Fruit fly (Drosophila melanogaster) whole organism, embryonic: ENCODE results near the gene CG33552.

Experiments used
- Asciz ChIP-seq: fragments of 200-800 bp; sonication (Bioruptor generic); optimal IDR thresholded peaks from 2 replicates; lab custom pipeline; 2017; ENCODE audit warnings: missing biosample characterization, mild to moderate bottlenecking, missing genetic modification characterization, missing genetic modification reagents
- Atf-2 ChIP-seq: fragments of 200-800 bp; sonication (Bioruptor generic); optimal IDR thresholded peaks from 2 replicates; lab custom pipeline; 2016; ENCODE audit warnings: missing biosample characterization, missing genetic modification characterization
- Atf3 ChIP-seq: fragments of 200-800 bp; sonication (Bioruptor generic); optimal IDR thresholded peaks from 3 replicates; lab custom pipeline; 2016; ENCODE audit warnings: missing biosample characterization, missing genetic modification characterization
- BtbVII ChIP-seq: fragments of 200-800 bp; sonication (Bioruptor generic); optimal IDR thresholded peaks from 3 replicates; lab custom pipeline; 2017; ENCODE audit warnings: missing biosample characterization, mild to moderate bottlenecking, missing genetic modification characterization
- CG10543 ChIP-seq: fragments of 200-800 bp; sonication (Bioruptor generic); optimal IDR thresholded peaks from 3 replicates; lab custom pipeline; 2017; ENCODE audit warnings: missing biosample characterization, mild to moderate bottlenecking, missing genetic modification characterization, moderate library complexity
- CG13775 ChIP-seq: fragments of 200-800 bp; sonication (Bioruptor generic); optimal IDR thresholded peaks from 3 replicates; lab custom pipeline; 2017; ENCODE audit warnings: missing biosample characterization, mild to moderate bottlenecking, missing genetic modification characterization
- CG2712 ChIP-seq: fragments of 200-800 bp; optimal IDR thresholded peaks from 3 replicates; lab custom pipeline; 2019; ENCODE audit warnings: missing biosample characterization, mild to moderate bottlenecking, missing genetic modification characterization, moderate library complexity
- CG32767 ChIP-seq: fragments of 200-800 bp; sonication (Bioruptor generic); IDR thresholded peaks from 2 replicates; pipeline ENCODE4 v1.3.6; 2022; ENCODE audit warnings: missing biosample characterization, missing genetic modification characterization
- CG34224 ChIP-seq: fragments of 200-800 bp; sonication (Bioruptor generic); IDR thresholded peaks from 3 replicates; pipeline ENCODE4 v1.3.6; 2022; ENCODE audit warnings: missing biosample characterization, missing genetic modification characterization; ENCODE audit not compliant: partially characterized antibody
- CG4282 ChIP-seq: fragments of 200-800 bp; sonication (Bioruptor generic); optimal IDR thresholded peaks from 2 replicates; lab custom pipeline; 2016; ENCODE audit warnings: missing biosample characterization, missing genetic modification characterization
- CG8359 ChIP-seq: fragments of 200-800 bp; sonication (Bioruptor generic); optimal IDR thresholded peaks from 2 replicates; lab custom pipeline; 2017; ENCODE audit warnings: missing biosample characterization, mild to moderate bottlenecking, missing genetic modification characterization, borderline replicate concordance
- Dp ChIP-seq: fragments of 200-800 bp; sonication (Bioruptor generic); optimal IDR thresholded peaks from 2 replicates; lab custom pipeline; 2018; ENCODE audit warnings: missing biosample characterization, mild to moderate bottlenecking, missing genetic modification characterization, moderate library complexity
- ERR ChIP-seq: fragments of 200-800 bp; sonication (Bioruptor generic); optimal IDR thresholded peaks from 2 replicates; lab custom pipeline; 2016; ENCODE audit warnings: missing biosample characterization, missing genetic modification characterization
- Ets65A ChIP-seq: fragments of 200-800 bp; sonication (Bioruptor generic); peaks from one replicate; lab custom pipeline; 2016; ENCODE audit warnings: missing biosample characterization, missing genetic modification characterization
- Ets97D ChIP-seq: fragments of 200-800 bp; sonication (Bioruptor generic); optimal IDR thresholded peaks from 3 replicates; lab custom pipeline; 2016; ENCODE audit warnings: missing biosample characterization, missing genetic modification characterization
- Hey ChIP-seq: fragments of 200-800 bp; sonication (Bioruptor generic); optimal IDR thresholded peaks from 3 replicates; lab custom pipeline; 2018; ENCODE audit warnings: missing biosample characterization, mild to moderate bottlenecking, missing genetic modification characterization
- Hmx ChIP-seq: fragments of 200-800 bp; sonication (Bioruptor generic); optimal IDR thresholded peaks from 2 replicates; lab custom pipeline; 2016; ENCODE audit warnings: missing biosample characterization, missing genetic modification characterization
- MBD-R2 ChIP-seq: fragments of 200-800 bp; sonication (Bioruptor generic); IDR thresholded peaks from 2 replicates; pipeline ENCODE4 v1.3.6; 2022; ENCODE audit warnings: missing biosample characterization, missing genetic modification characterization
- MTF-1 ChIP-seq: fragments of 200-800 bp; sonication (Bioruptor generic); optimal IDR thresholded peaks from 2 replicates; lab custom pipeline; 2018; ENCODE audit warnings: missing biosample characterization, mild to moderate bottlenecking, missing genetic modification characterization, borderline replicate concordance
- Nf-YB ChIP-seq: fragments of 200-800 bp; sonication (Bioruptor generic); optimal IDR thresholded peaks from 3 replicates; lab custom pipeline; 2019; ENCODE audit warnings: missing biosample characterization, mild to moderate bottlenecking, missing genetic modification characterization, moderate library complexity
- Opbp ChIP-seq: fragments of 200-800 bp; sonication (Bioruptor generic); IDR thresholded peaks from 3 replicates; pipeline ENCODE4 v1.3.6; 2022; ENCODE audit warnings: missing biosample characterization, missing genetic modification characterization; ENCODE audit not compliant: partially characterized antibody
- Rfx ChIP-seq: fragments of 200-800 bp; sonication (Bioruptor generic); IDR thresholded peaks from 2 replicates; pipeline ENCODE4 v1.3.6; 2022; ENCODE audit warnings: missing biosample characterization, missing genetic modification characterization
- Spps ChIP-seq: fragments of 200-800 bp; sonication (Bioruptor generic); optimal IDR thresholded peaks from 2 replicates; lab custom pipeline; 2018; ENCODE audit warnings: missing biosample characterization, mild to moderate bottlenecking, missing genetic modification characterization
- Sry-β ChIP-seq: fragments of 200-800 bp; sonication (Bioruptor generic); optimal IDR thresholded peaks from 2 replicates; lab custom pipeline; 2018; ENCODE audit warnings: missing biosample characterization, mild to moderate bottlenecking, missing genetic modification characterization, moderate library complexity
- Ssrp ChIP-seq: fragments of 200-800 bp; sonication (Bioruptor generic); optimal IDR thresholded peaks from 2 replicates; lab custom pipeline; 2018; ENCODE audit warnings: missing biosample characterization, mild to moderate bottlenecking, missing genetic modification characterization, moderate library complexity
- Trl ChIP-seq, 3 experiments: fragments of >200 bp in 2 of 3; fragments of 200-800 bp in 1 of 3; sonication (Bioruptor generic) in 1 of 3; optimal IDR thresholded peaks; 2 replicates in 1 of 3; 3 replicates in 2 of 3; lab custom pipeline; 2016 to 2017; ENCODE audit warnings: missing biosample characterization in 1 of 3, missing genetic modification characterization in 1 of 3
- ash1 ChIP-seq: fragments of 200-800 bp; sonication (Bioruptor generic); optimal IDR thresholded peaks from 2 replicates; lab custom pipeline; 2018; ENCODE audit warnings: missing biosample characterization, mild to moderate bottlenecking, missing genetic modification characterization
- bbx ChIP-seq: fragments of 200-800 bp; sonication (Bioruptor generic); IDR thresholded peaks from 2 replicates; pipeline ENCODE4 v1.3.6; 2022; ENCODE audit warnings: missing biosample characterization, missing genetic modification characterization; ENCODE audit not compliant: partially characterized antibody
- bowl ChIP-seq: fragments of 200-800 bp; sonication (Bioruptor generic); IDR thresholded peaks from 2 replicates; pipeline ENCODE4 v1.3.6; 2022; ENCODE audit warnings: missing biosample characterization, missing genetic modification characterization
- dmrt11E ChIP-seq: fragments of 200-800 bp; sonication (Bioruptor generic); optimal IDR thresholded peaks from 3 replicates; lab custom pipeline; 2018; ENCODE audit warnings: missing biosample characterization, mild to moderate bottlenecking, missing genetic modification characterization, moderate library complexity
- eve ChIP-seq, 2 experiments: fragments of >200 bp; optimal IDR thresholded peaks; 2 replicates each; lab custom pipeline; 2017; ENCODE audit warnings: missing biosample characterization in 2 of 2, missing genetic modification characterization in 2 of 2
- ewg ChIP-seq: fragments of 200-800 bp; sonication (Bioruptor generic); optimal IDR thresholded peaks from 3 replicates; lab custom pipeline; 2017; ENCODE audit warnings: mild to moderate bottlenecking, missing biosample characterization, missing genetic modification reagents, missing genetic modification characterization
- gro ChIP-seq: fragments of 200-800 bp; sonication (Bioruptor generic); optimal IDR thresholded peaks from 2 replicates; lab custom pipeline; 2016; ENCODE audit warnings: missing biosample characterization, missing genetic modification characterization
- ham ChIP-seq: fragments of 200-800 bp; sonication (Bioruptor generic); IDR thresholded peaks from 2 replicates; pipeline ENCODE4 v1.3.6; 2022; ENCODE audit warnings: missing biosample characterization, missing genetic modification characterization
- insv ChIP-seq, 2 experiments: fragments of 200-800 bp; sonication (Bioruptor generic); optimal IDR thresholded peaks; 3 replicates each; lab custom pipeline; 2016 to 2018; ENCODE audit warnings: missing biosample characterization in 2 of 2, missing genetic modification characterization in 2 of 2
- inv ChIP-seq: fragments of 200-800 bp; sonication (Bioruptor generic); IDR thresholded peaks from 2 replicates; pipeline ENCODE4 v1.3.6; 2022; ENCODE audit warnings: missing biosample characterization, missing genetic modification characterization; ENCODE audit not compliant: partially characterized antibody
- lilli ChIP-seq: fragments of 200-800 bp; sonication (Bioruptor generic); optimal IDR thresholded peaks from 3 replicates; lab custom pipeline; 2016; ENCODE audit warnings: missing biosample characterization, missing genetic modification characterization
- nau ChIP-seq: fragments of 200-800 bp; sonication (Bioruptor generic); optimal IDR thresholded peaks from 3 replicates; lab custom pipeline; 2017; ENCODE audit warnings: missing biosample characterization, mild to moderate bottlenecking, missing genetic modification characterization, missing genetic modification reagents
- odd ChIP-seq: fragments of 200-800 bp; sonication (Bioruptor generic); optimal IDR thresholded peaks from 2 replicates; lab custom pipeline; 2017; ENCODE audit warnings: missing biosample characterization, mild to moderate bottlenecking, missing genetic modification characterization
- pzg ChIP-seq: fragments of 200-800 bp; sonication (Bioruptor generic); optimal IDR thresholded peaks from 3 replicates; lab custom pipeline; 2018; ENCODE audit warnings: missing biosample characterization, mild to moderate bottlenecking, missing genetic modification characterization, moderate library complexity
- run ChIP-seq: fragments of 200-800 bp; sonication (Bioruptor generic); optimal IDR thresholded peaks from 3 replicates; lab custom pipeline; 2018; ENCODE audit warnings: missing biosample characterization, mild to moderate bottlenecking, missing genetic modification characterization
- sd ChIP-seq: fragments of 200-800 bp; sonication (Bioruptor generic); optimal IDR thresholded peaks from 3 replicates; lab custom pipeline; 2018; ENCODE audit warnings: missing biosample characterization, mild to moderate bottlenecking, missing genetic modification characterization, moderate library complexity
- sens ChIP-seq: fragments of 200-800 bp; sonication (Bioruptor generic); peaks from one replicate; lab custom pipeline; 2016; ENCODE audit warnings: missing biosample characterization, missing genetic modification characterization
- sna ChIP-seq: fragments of 200-800 bp; sonication (Bioruptor generic); IDR thresholded peaks from 2 replicates; pipeline ENCODE4 v1.3.6; 2022; ENCODE audit warnings: missing biosample characterization, missing genetic modification characterization; ENCODE audit not compliant: partially characterized antibody
- sqz ChIP-seq: fragments of 200-800 bp; sonication (Bioruptor generic); optimal IDR thresholded peaks from 3 replicates; lab custom pipeline; 2018; ENCODE audit warnings: missing biosample characterization, mild to moderate bottlenecking, missing genetic modification characterization
- trem ChIP-seq: fragments of 200-800 bp; optimal IDR thresholded peaks from 3 replicates; lab custom pipeline; 2019; ENCODE audit warnings: missing biosample characterization, mild to moderate bottlenecking, missing genetic modification characterization, moderate library complexity
- wek ChIP-seq: fragments of 200-800 bp; sonication (Bioruptor generic); optimal IDR thresholded peaks from 3 replicates; lab custom pipeline; 2018; ENCODE audit warnings: missing biosample characterization, mild to moderate bottlenecking, missing genetic modification characterization, moderate library complexity

Gene CG33552

DNA sequence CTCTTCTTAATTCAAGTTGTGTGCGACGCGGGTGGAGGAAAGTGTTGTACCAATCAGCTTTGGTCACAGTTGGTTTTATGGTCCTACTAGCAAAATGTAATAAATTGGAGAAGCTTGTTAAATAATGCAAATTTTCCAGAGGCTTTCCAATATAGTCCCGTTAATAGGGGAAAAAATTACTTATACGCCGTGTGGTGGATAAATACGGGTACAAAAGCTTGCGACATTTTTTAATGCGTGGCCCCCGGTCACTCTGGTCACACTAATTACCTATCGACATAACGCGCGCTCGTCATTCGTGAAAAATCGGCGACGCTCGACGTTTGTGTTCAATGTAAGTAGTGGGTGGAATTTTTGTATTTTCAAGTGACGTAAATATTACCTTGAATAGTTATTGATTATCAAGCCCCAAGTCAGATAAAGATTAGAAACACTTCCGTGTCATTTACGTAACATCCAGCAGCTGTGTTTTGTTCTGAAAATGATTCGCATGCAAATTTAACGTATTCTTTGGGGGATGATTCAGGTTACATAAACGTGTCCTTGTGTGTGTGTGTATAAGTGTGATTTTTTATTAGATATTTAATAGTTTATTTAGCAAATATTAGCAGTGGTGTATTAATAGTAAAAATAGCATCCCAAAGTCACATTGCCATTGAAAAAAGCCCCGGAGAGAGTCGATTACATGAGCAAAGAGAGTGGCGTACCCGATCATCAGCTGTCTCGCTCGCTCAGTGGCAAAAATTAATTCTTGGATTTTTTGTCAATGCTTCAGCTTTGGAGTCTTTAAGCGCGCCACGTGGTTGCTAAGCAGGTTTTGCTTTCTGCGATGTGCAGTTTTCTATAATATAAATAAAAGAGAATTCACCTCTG, 37.6 kb downstream of the CG33552 start, which contains the start of gene Cyt-c-p (continued):
- TF ChIP-seq ewg (GFP tag; lab: Kevin White, UChicago) (peak; percentile 1), Asciz (GFP tag; lab: Kevin White, UChicago) (peak; percentile 34), CG13775 (GFP tag; lab: Kevin White, UChicago) (peak; percentile 6), trem (tag; lab: Kevin White, UChicago) (peak; percentile 76), bbx (GFP tag; lab: Robert Waterston, UW) (peak; percentile 45; the same call in 1 of the 2 replicates), Atf-2 (GFP tag; lab: Kevin White, UChicago) (no peak), Trl (optimal IDR thresholded peaks at IDR 0.05; lab: Kevin White, UChicago) (peak; percentile 40 to 71), Trl (GFP tag; optimal IDR thresholded peaks at IDR 0.05; lab: Kevin White, UChicago) (peak; percentile 8), CG34224 (GFP tag; lab: Robert Waterston, UW) (peak; percentile 48), Rfx (GFP tag; lab: Robert Waterston, UW) (peak; percentile 36; the same call in 1 of the 2 replicates), nau (GFP tag; lab: Kevin White, UChicago) (peak; percentile 23), gro (GFP tag; lab: Kevin White, UChicago) (peak; percentile 65), CG8359 (GFP tag; lab: Kevin White, UChicago) (no peak), Nf-YB (GFP tag; lab: Kevin White, UChicago) (no peak), ham (GFP tag; lab: Robert Waterston, UW) (no peak), odd (GFP tag; lab: Kevin White, UChicago) (no peak), MTF-1 (GFP tag; lab: Kevin White, UChicago) (no peak), Sry-β (GFP tag; lab: Kevin White, UChicago) (no peak), ERR (GFP tag; lab: Kevin White, UChicago) (peak; percentile 7), Dp (GFP tag; lab: Kevin White, UChicago) (peak; percentile 99), ash1 (GFP tag; lab: Kevin White, UChicago) (no peak), lilli (peak; percentile 38), pzg (GFP tag; lab: Kevin White, UChicago) (peak; percentile 93), Hmx (no peak), dmrt11E (tag; lab: Kevin White, UChicago) (peak; percentile 17), run (tag; lab: Kevin White, UChicago) (peak; percentile 35), CG10543 (GFP tag; lab: Kevin White, UChicago) (peak; percentile 29), Atf3 (no peak), BtbVII (peak; percentile 34), CG32767 (GFP tag; lab: Robert Waterston, UW) (no peak), sens (GFP tag; lab: Kevin White, UChicago) (peak; percentile 82), bowl (GFP tag; lab: Robert Waterston, UW) (no peak), wek (GFP tag; lab: Kevin White, UChicago) (peak; percentile 6), sd (tag; lab: Kevin White, UChicago) (peak; percentile 69), MBD-R2 (GFP tag; lab: Robert Waterston, UW) (peak; percentile 60), Ets65A (GFP tag; lab: Kevin White, UChicago) (no peak), sna (GFP tag; lab: Robert Waterston, UW) (0 out of 2 replicates have a peak, but pooled peaks have one; percentile 41), CG4282 (GFP tag; lab: Kevin White, UChicago) (no peak), CG2712 (tag; lab: Kevin White, UChicago) (peak; percentile 61), sqz (GFP tag; lab: Kevin White, UChicago) (no peak), eve (GFP tag; optimal IDR thresholded peaks at IDR 0.05; lab: Kevin White, UChicago) (peak in 1 of 2 experiments; percentile 36), Ssrp (tag; lab: Kevin White, UChicago) (no peak), Spps (tag; lab: Kevin White, UChicago) (no peak), insv (GFP tag; optimal IDR thresholded peaks at IDR 0.05; lab: Kevin White, UChicago) (peak in 1 of 2 experiments; percentile 11), inv (GFP tag; lab: Robert Waterston, UW) (peak; percentile 46; the same call in 1 of the 2 replicates), Hey (tag; lab: Kevin White, UChicago) (no peak), Ets97D (peak; percentile 76), Opbp (GFP tag; lab: Robert Waterston, UW) (peak; percentile 55; the same call in 1 of the 3 replicates)
